Worm (Caenorhabditis elegans): Measurements from ENCODE around the gene algn-14.

- no peak for TF ChIP-seq flt-1 (GFP tag; IDR thresholded peaks at IDR 0.05)
- no peak for TF ChIP-seq T22C8.4 (GFP tag; IDR thresholded peaks at IDR 0.05)
- TF ChIP-seq tab-1 (GFP tag; IDR thresholded peaks at IDR 0.05), result no peak
- no peak for TF ChIP-seq klf-2 (GFP tag; conservative IDR thresholded peaks at IDR 0.05)
- no peak for TF ChIP-seq ztf-29 (GFP tag; IDR thresholded peaks at IDR 0.05)
- no peak for TF ChIP-seq ref-1 (GFP tag; conservative IDR thresholded peaks at IDR 0.05)
- TF ChIP-seq med-1 (GFP tag; optimal IDR thresholded peaks at IDR 0.05; ENCODE audit: insufficient read depth), result no peak
- no peak for TF ChIP-seq cog-1 (tag; optimal IDR thresholded peaks at IDR 0.05)
These were observed 38.4 kb upstream of the algn-14 start for ce11 chrIV:3841607-3842006.
